Worm (Caenorhabditis elegans): Measurements from ENCODE around the gene K10D6.3.

Gene K10D6.3

ce11 chrV:11200316-11200715 is at the start of gene K10D6.3:
Gene K10D6.3, plus strand, starts transcription at chrV:11200616.
- no peak for TF ChIP-seq tra-4 (tag; optimal IDR thresholded peaks at IDR 0.05)
- TF ChIP-seq hnd-1 (tag; optimal IDR thresholded peaks at IDR 0.05) = no peak
- TF ChIP-seq sea-1 (GFP tag; conservative IDR thresholded peaks at IDR 0.05) = no peak
- TF ChIP-seq ama-1 (optimal IDR thresholded peaks at IDR 0.05) = no peak
- no peak for TF ChIP-seq ceh-36 (tag; optimal IDR thresholded peaks at IDR 0.05)
- no peak for TF ChIP-seq F13C5.2 (tag; optimal IDR thresholded peaks at IDR 0.05)
- TF ChIP-seq scrt-1 (GFP tag; IDR thresholded peaks at IDR 0.05) = no peak
- TF ChIP-seq tbx-11 (GFP tag; IDR thresholded peaks at IDR 0.05) = no peak
- TF ChIP-seq flt-1 (GFP tag; IDR thresholded peaks at IDR 0.05) = no peak
- TF ChIP-seq pes-1 (GFP tag; IDR thresholded peaks at IDR 0.05) = no peak
- no peak for TF ChIP-seq aly-1 (tag; optimal IDR thresholded peaks at IDR 0.05)
- TF ChIP-seq B0310.2 (tag; optimal IDR thresholded peaks at IDR 0.05) = no peak
- no peak for TF ChIP-seq hmbx-1 (tag; optimal IDR thresholded peaks at IDR 0.05)
- no peak for TF ChIP-seq ets-7 (tag; optimal IDR thresholded peaks at IDR 0.05)
- no peak for TF ChIP-seq ceh-13 (GFP tag; optimal IDR thresholded peaks at IDR 0.05)

ce11 chrV:11152333-11152732 is 48.1 kb upstream of the K10D6.3 start, which contains the start of gene srg-39:
Gene srg-39, minus strand, starts transcription at chrV:11152433.
- TF ChIP-seq aly-1 (tag; optimal IDR thresholded peaks at IDR 0.05) = no peak
- TF ChIP-seq hmbx-1 (tag; optimal IDR thresholded peaks at IDR 0.05) = no peak
- TF ChIP-seq ceh-13 (GFP tag; optimal IDR thresholded peaks at IDR 0.05) = no peak
- no peak for TF ChIP-seq ama-1 (optimal IDR thresholded peaks at IDR 0.05)
- TF ChIP-seq tbx-37 (GFP tag; conservative IDR thresholded peaks at IDR 0.05) = no peak
- no peak for TF ChIP-seq scrt-1 (GFP tag; IDR thresholded peaks at IDR 0.05)

- TF ChIP-seq hnd-1 (tag; optimal IDR thresholded peaks at IDR 0.05) = no peak
- no peak for TF ChIP-seq tra-4 (tag; optimal IDR thresholded peaks at IDR 0.05)
- no peak for TF ChIP-seq ama-1 (optimal IDR thresholded peaks at IDR 0.05)
- TF ChIP-seq scrt-1 (GFP tag; IDR thresholded peaks at IDR 0.05) = no peak
- no peak for TF ChIP-seq F13C5.2 (tag; optimal IDR thresholded peaks at IDR 0.05)
- no peak for TF ChIP-seq hmbx-1 (tag; optimal IDR thresholded peaks at IDR 0.05)
- TF ChIP-seq tbx-37 (GFP tag; conservative IDR thresholded peaks at IDR 0.05) = no peak
- TF ChIP-seq tbx-11 (GFP tag; IDR thresholded peaks at IDR 0.05) = no peak
- TF ChIP-seq aly-1 (tag; optimal IDR thresholded peaks at IDR 0.05) = no peak
- no peak for TF ChIP-seq B0310.2 (tag; optimal IDR thresholded peaks at IDR 0.05)
- TF ChIP-seq pes-1 (GFP tag; IDR thresholded peaks at IDR 0.05) = no peak
- TF ChIP-seq flt-1 (GFP tag; IDR thresholded peaks at IDR 0.05) = no peak
- TF ChIP-seq sea-1 (GFP tag; conservative IDR thresholded peaks at IDR 0.05) = no peak
- TF ChIP-seq ets-7 (tag; optimal IDR thresholded peaks at IDR 0.05) = no peak
- TF ChIP-seq ceh-13 (GFP tag; optimal IDR thresholded peaks at IDR 0.05) = no peak
- no peak for TF ChIP-seq ceh-36 (tag; optimal IDR thresholded peaks at IDR 0.05)
These were observed 44.9 kb upstream of the K10D6.3 start, which contains the start of gene srg-38 for ce11 chrV:11155553-11155952. Gene srg-38, minus strand, starts transcription at chrV:11155653.

ce11 chrV:11156589-11156988 is 43.8 kb upstream of the K10D6.3 start:
- TF ChIP-seq tbx-11 (GFP tag; IDR thresholded peaks at IDR 0.05) (no peak), hmg-4 (GFP tag; optimal IDR thresholded peaks at IDR 0.05) (no peak), B0310.2 (tag; optimal IDR thresholded peaks at IDR 0.05) (no peak), tbx-37 (GFP tag; conservative IDR thresholded peaks at IDR 0.05) (no peak), scrt-1 (GFP tag; IDR thresholded peaks at IDR 0.05) (no peak), tra-4 (tag; optimal IDR thresholded peaks at IDR 0.05) (no peak), hnd-1 (tag; optimal IDR thresholded peaks at IDR 0.05) (no peak), ama-1 (optimal IDR thresholded peaks at IDR 0.05) (no peak)

ce11 chrV:11157947-11158346 is 42.5 kb upstream of the K10D6.3 start, which contains the start of gene srg-42:
Gene srg-42, minus strand, starts transcription at chrV:11158047.
- TF ChIP-seq ama-1 (optimal IDR thresholded peaks at IDR 0.05) (no peak), B0310.2 (tag; optimal IDR thresholded peaks at IDR 0.05) (no peak), flt-1 (GFP tag; IDR thresholded peaks at IDR 0.05) (no peak), hnd-1 (tag; optimal IDR thresholded peaks at IDR 0.05) (no peak), ceh-36 (tag; optimal IDR thresholded peaks at IDR 0.05) (no peak), tra-4 (tag; optimal IDR thresholded peaks at IDR 0.05) (no peak), pes-1 (GFP tag; IDR thresholded peaks at IDR 0.05) (no peak), aly-1 (tag; optimal IDR thresholded peaks at IDR 0.05) (no peak), tbx-37 (GFP tag; conservative IDR thresholded peaks at IDR 0.05) (no peak), scrt-1 (GFP tag; IDR thresholded peaks at IDR 0.05) (no peak), sea-1 (GFP tag; conservative IDR thresholded peaks at IDR 0.05) (no peak), ets-7 (tag; optimal IDR thresholded peaks at IDR 0.05) (no peak)

ce11 chrV:11161791-11162190 is 38.6 kb upstream of the K10D6.3 start, which contains the start of gene srg-41:
Gene srg-41, minus strand, starts transcription at chrV:11161891.
- no peak for TF ChIP-seq ceh-36 (tag; optimal IDR thresholded peaks at IDR 0.05)
- no peak for TF ChIP-seq B0310.2 (tag; optimal IDR thresholded peaks at IDR 0.05)

- TF ChIP-seq tbx-11 (GFP tag; IDR thresholded peaks at IDR 0.05) (no peak), ceh-13 (GFP tag; optimal IDR thresholded peaks at IDR 0.05) (no peak), scrt-1 (GFP tag; IDR thresholded peaks at IDR 0.05) (no peak)
These were observed 35.9 kb upstream of the K10D6.3 start, which contains the start of gene srg-40 for ce11 chrV:11164475-11164874. Gene srg-40, minus strand, starts transcription at chrV:11164575.

DNA sequence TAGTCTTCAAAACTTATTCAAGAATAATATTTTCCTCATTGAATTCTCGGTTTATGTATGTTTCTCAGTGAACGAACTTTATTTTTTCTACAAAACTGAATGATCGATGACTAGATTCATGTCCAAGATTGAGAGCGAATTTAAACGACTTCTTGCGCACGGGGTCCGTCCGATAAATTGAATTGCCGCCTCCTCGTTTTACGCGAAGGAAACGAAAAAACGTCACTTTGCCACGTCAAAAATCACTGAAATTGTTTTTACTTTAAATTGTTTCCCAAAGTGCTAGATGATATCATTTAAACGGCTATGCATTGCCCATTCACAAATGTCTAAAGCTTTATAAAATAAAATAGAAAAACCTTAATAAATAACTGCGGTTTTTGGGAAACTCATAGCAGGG is 32.7 kb upstream of the K10D6.3 start:
- no peak for TF ChIP-seq F13C5.2 (tag; optimal IDR thresholded peaks at IDR 0.05)
- no peak for TF ChIP-seq ets-7 (tag; optimal IDR thresholded peaks at IDR 0.05)
- TF ChIP-seq tra-4 (tag; optimal IDR thresholded peaks at IDR 0.05) = no peak
- TF ChIP-seq tbx-37 (GFP tag; conservative IDR thresholded peaks at IDR 0.05) = no peak
- TF ChIP-seq pes-1 (GFP tag; IDR thresholded peaks at IDR 0.05) = no peak
- no peak for TF ChIP-seq ceh-13 (GFP tag; optimal IDR thresholded peaks at IDR 0.05)
- no peak for TF ChIP-seq hmg-4 (GFP tag; optimal IDR thresholded peaks at IDR 0.05)
- TF ChIP-seq ceh-36 (tag; optimal IDR thresholded peaks at IDR 0.05) = no peak
- no peak for TF ChIP-seq tbx-11 (GFP tag; IDR thresholded peaks at IDR 0.05)

Data from whole organism, early embryonic.